Worm (Caenorhabditis elegans) whole organism, late embryonic: ENCODE results near the gene glb-28.
A peak's percentile ranks its signal among the peaks of the same experiment; 100 is the strongest.

Experiments
- F13H6.1 ChIP-seq: sonication (generic microtip); optimal IDR thresholded peaks from 2 replicates; lab custom pipeline; 2016; ENCODE audit warnings: missing genetic modification characterization, missing compliant biosample characterization
- K02D7.2 ChIP-seq: sonication (generic microtip); optimal IDR thresholded peaks from 2 replicates; lab custom pipeline; 2017; ENCODE audit warnings: mild to moderate bottlenecking, missing genetic modification characterization, missing compliant biosample characterization
- Y22D7AL.16 ChIP-seq: sonication (generic microtip); optimal IDR thresholded peaks from 2 replicates; lab custom pipeline; 2016; ENCODE audit warnings: missing genetic modification characterization, missing compliant biosample characterization
- ahr-1 ChIP-seq: sonication (generic microtip); optimal IDR thresholded peaks from 2 replicates; lab custom pipeline; 2016; ENCODE audit warnings: missing genetic modification characterization, missing compliant biosample characterization
- ama-1 ChIP-seq: fragments of 150-350 bp; optimal IDR thresholded peaks from 2 replicates; lab custom pipeline; 2014
- ceh-14 ChIP-seq: sonication (generic microtip); optimal IDR thresholded peaks from 2 replicates; lab custom pipeline; 2016; ENCODE audit warnings: missing genotype, missing genetic modification characterization, missing compliant biosample characterization
- ceh-18 ChIP-seq: sonication (generic microtip); optimal IDR thresholded peaks from 2 replicates; lab custom pipeline; 2016; ENCODE audit warnings: missing genetic modification characterization, missing compliant biosample characterization
- ceh-2 ChIP-seq: sonication (generic microtip); optimal IDR thresholded peaks from 2 replicates; lab custom pipeline; 2016; ENCODE audit warnings: missing genotype, missing genetic modification characterization, missing compliant biosample characterization
- ceh-24 ChIP-seq: sonication (generic microtip); optimal IDR thresholded peaks from 2 replicates; lab custom pipeline; 2016; ENCODE audit warnings: mild to moderate bottlenecking, missing genetic modification characterization, missing compliant biosample characterization
- ceh-31 ChIP-seq: sonication (generic microtip); optimal IDR thresholded peaks from 2 replicates; lab custom pipeline; 2016; ENCODE audit warnings: missing genetic modification characterization, missing compliant biosample characterization
- ceh-6 ChIP-seq: fragments of 200-800 bp; sonication (Bioruptor generic); optimal IDR thresholded peaks from 2 replicates; lab custom pipeline; 2018; ENCODE audit warnings: mild to moderate bottlenecking, missing genetic modification characterization, missing compliant biosample characterization
- che-1 ChIP-seq: sonication (generic microtip); optimal IDR thresholded peaks from 2 replicates; lab custom pipeline; 2016; ENCODE audit warnings: mild to moderate bottlenecking, missing genetic modification characterization, missing compliant biosample characterization
- elt-2 ChIP-seq: sonication (generic microtip); optimal IDR thresholded peaks from 2 replicates; lab custom pipeline; 2016; ENCODE audit warnings: missing genetic modification reagents, missing genetic modification characterization, missing compliant biosample characterization
- elt-4 ChIP-seq: sonication (generic microtip); optimal IDR thresholded peaks from 2 replicates; lab custom pipeline; 2016; ENCODE audit warnings: missing genetic modification characterization, missing compliant biosample characterization
- ets-4 ChIP-seq: sonication (generic microtip); optimal IDR thresholded peaks from 2 replicates; lab custom pipeline; 2016; ENCODE audit warnings: missing genetic modification characterization, missing compliant biosample characterization
- eyg-1 ChIP-seq: sonication (generic microtip); optimal IDR thresholded peaks from 2 replicates; lab custom pipeline; 2016; ENCODE audit warnings: missing genotype, missing genetic modification characterization, missing compliant biosample characterization
- fax-1 ChIP-seq: sonication (generic microtip); optimal IDR thresholded peaks from 2 replicates; lab custom pipeline; 2016; ENCODE audit warnings: missing genotype, missing genetic modification characterization, missing compliant biosample characterization
- fkh-6 ChIP-seq: sonication (generic microtip); optimal IDR thresholded peaks from 2 replicates; lab custom pipeline; 2016; ENCODE audit warnings: missing genetic modification characterization, missing compliant biosample characterization
- lim-6 ChIP-seq: sonication (generic microtip); optimal IDR thresholded peaks from 2 replicates; lab custom pipeline; 2016; ENCODE audit warnings: missing genetic modification characterization, missing compliant biosample characterization
- madf-2 ChIP-seq: sonication (generic microtip); optimal IDR thresholded peaks from 2 replicates; lab custom pipeline; 2017; ENCODE audit warnings: missing genetic modification characterization, missing compliant biosample characterization
- mec-3 ChIP-seq: sonication (generic microtip); optimal IDR thresholded peaks from 2 replicates; lab custom pipeline; 2016; ENCODE audit warnings: borderline replicate concordance, missing genetic modification characterization, missing compliant biosample characterization
- nfya-1 ChIP-seq: sonication (generic microtip); optimal IDR thresholded peaks from 2 replicates; lab custom pipeline; 2017; ENCODE audit warnings: missing genetic modification characterization, mild to moderate bottlenecking, missing compliant biosample characterization, antibody characterized with exemption, moderate library complexity
- nhr-11 ChIP-seq: fragments of 150-350 bp; optimal IDR thresholded peaks from 2 replicates; lab custom pipeline; 2014; ENCODE audit warnings: missing biosample characterization, missing genetic modification characterization
- nhr-232 ChIP-seq: sonication (generic microtip); optimal IDR thresholded peaks from 2 replicates; lab custom pipeline; 2016; ENCODE audit warnings: missing genetic modification characterization, missing compliant biosample characterization
- pag-3 ChIP-seq: sonication (generic microtip); optimal IDR thresholded peaks from 2 replicates; lab custom pipeline; 2016; ENCODE audit warnings: missing compliant biosample characterization, missing genetic modification characterization, borderline replicate concordance
- pax-1 ChIP-seq: fragments of 150-350 bp; optimal IDR thresholded peaks from 2 replicates; lab custom pipeline; 2014; ENCODE audit warnings: missing biosample characterization, missing genetic modification characterization
- pqm-1 ChIP-seq: sonication (generic microtip); optimal IDR thresholded peaks from 2 replicates; lab custom pipeline; 2016; ENCODE audit warnings: missing genetic modification characterization, missing compliant biosample characterization
- rnt-1 ChIP-seq: sonication (generic microtip); optimal IDR thresholded peaks from 2 replicates; lab custom pipeline; 2016; ENCODE audit warnings: missing genetic modification characterization, missing compliant biosample characterization
- tbx-7 ChIP-seq: sonication (generic microtip); optimal IDR thresholded peaks from 2 replicates; lab custom pipeline; 2016; ENCODE audit warnings: missing genotype, missing genetic modification characterization, missing compliant biosample characterization
- ttx-3 ChIP-seq: sonication (generic microtip); optimal IDR thresholded peaks from 2 replicates; lab custom pipeline; 2016; ENCODE audit warnings: missing genetic modification reagents, missing genetic modification characterization, missing compliant biosample characterization
- unc-42 ChIP-seq: sonication (generic microtip); optimal IDR thresholded peaks from 2 replicates; lab custom pipeline; 2016; ENCODE audit warnings: missing genotype, missing genetic modification characterization, missing compliant biosample characterization
- unc-55 ChIP-seq: sonication (generic microtip); optimal IDR thresholded peaks from 2 replicates; lab custom pipeline; 2017; ENCODE audit warnings: missing biosample characterization, missing genetic modification reagents, missing genetic modification characterization
- zip-5 ChIP-seq: sonication (generic microtip); optimal IDR thresholded peaks from 2 replicates; lab custom pipeline; 2016; ENCODE audit warnings: missing genetic modification characterization, missing compliant biosample characterization

Gene glb-28

DNA sequence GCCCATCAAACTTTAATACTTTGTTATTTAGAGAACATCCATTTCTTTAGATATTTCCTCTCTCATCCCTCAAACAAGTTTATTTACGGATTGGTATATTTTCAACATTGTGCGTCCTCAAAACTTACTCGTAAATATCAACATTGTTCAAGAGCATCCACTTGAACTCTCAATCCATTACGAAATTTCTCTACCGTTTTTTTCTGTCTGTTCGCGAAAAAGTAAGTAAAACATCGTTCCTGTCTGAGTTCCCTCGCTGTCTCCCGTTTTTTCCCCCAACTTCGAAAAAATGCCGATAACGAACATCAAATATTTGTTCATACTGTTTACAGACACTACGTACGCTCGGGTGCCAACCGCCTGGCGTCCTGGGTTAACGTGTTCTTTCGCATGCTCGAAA is 17.9 kb upstream of the glb-28 start:
- no peak for TF ChIP-seq ets-4 (tag; lab: Kevin White, UChicago)
- TF ChIP-seq madf-2 (tag; lab: Kevin White, UChicago), result no peak
- TF ChIP-seq ceh-18, result peak; percentile 15
- no peak for TF ChIP-seq nhr-11 (tag; lab: Kevin White, UChicago)
- TF ChIP-seq che-1 (tag; lab: Kevin White, UChicago), result no peak
- no peak for TF ChIP-seq elt-2 (tag; lab: Kevin White, UChicago)
- TF ChIP-seq ceh-6 (GFP tag; lab: Kevin White, UChicago), result no peak
- no peak for TF ChIP-seq tbx-7 (tag; lab: Kevin White, UChicago)

DNA sequence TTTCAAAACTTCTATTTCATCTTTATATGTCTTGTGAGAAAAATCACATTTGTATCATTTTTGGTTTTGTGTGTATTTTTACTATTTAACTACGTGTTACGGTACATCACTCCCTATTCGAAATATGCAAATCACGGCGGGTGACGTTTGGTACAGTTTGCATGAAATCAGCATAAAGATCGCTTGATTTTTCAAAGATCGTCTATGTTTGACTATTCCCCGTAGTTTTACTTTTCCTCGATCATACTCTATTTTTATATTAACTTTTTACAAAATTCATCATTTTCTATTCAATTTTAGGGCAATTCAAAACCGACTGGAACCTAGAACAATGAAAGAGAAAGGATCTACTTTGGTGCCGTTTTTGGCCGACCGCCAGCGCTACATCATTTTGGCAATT is 13.6 kb upstream of the glb-28 start, which contains the start of gene Y15E3A.4:
Y15E3A.4 (plus strand) TSS at position 301 of the 400 bp plus-strand sequence.
- no peak for TF ChIP-seq Y22D7AL.16
- no peak for TF ChIP-seq zip-5 (tag; lab: Kevin White, UChicago)
- no peak for TF ChIP-seq F13H6.1 (tag; lab: Kevin White, UChicago)
- no peak for TF ChIP-seq ceh-2
- TF ChIP-seq pag-3 (tag; lab: Kevin White, UChicago), result no peak
- no peak for TF ChIP-seq pqm-1 (tag; lab: Kevin White, UChicago)
- no peak for TF ChIP-seq fax-1 (tag; lab: Kevin White, UChicago)
- TF ChIP-seq lim-6 (tag; lab: Kevin White, UChicago), result no peak

DNA sequence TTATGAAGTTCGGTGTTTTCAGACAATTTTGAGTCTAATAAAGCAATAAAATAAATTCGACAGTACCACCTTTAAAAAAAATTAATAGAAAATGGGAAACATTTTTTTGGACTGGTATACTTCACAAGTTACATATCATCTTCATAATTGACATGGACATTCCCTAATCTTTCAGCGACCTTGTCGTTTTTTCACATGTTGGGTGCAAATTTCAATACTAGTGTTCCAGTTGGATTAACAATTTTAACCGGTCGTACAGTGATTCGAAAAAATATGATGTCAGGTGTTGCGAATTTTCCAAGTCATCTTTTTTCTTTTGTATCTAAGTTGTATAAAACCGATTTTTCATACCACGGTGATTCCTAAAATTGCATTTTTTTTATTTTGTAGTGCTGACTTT is 11.3 kb upstream of the glb-28 start:
- TF ChIP-seq fax-1 (tag; lab: Kevin White, UChicago) (no peak), eyg-1 (tag; lab: Kevin White, UChicago) (no peak), fkh-6 (tag; lab: Kevin White, UChicago) (no peak), nfya-1 (no peak), elt-2 (tag; lab: Kevin White, UChicago) (no peak), ama-1 (lab: Kevin White, UChicago) (no peak), K02D7.2 (tag; lab: Kevin White, UChicago) (no peak), ceh-31 (no peak), elt-4 (tag; lab: Kevin White, UChicago) (no peak), ceh-6 (GFP tag; lab: Kevin White, UChicago) (no peak), ttx-3 (no peak), pag-3 (tag; lab: Kevin White, UChicago) (no peak), nhr-232 (tag; lab: Kevin White, UChicago) (no peak), ahr-1 (no peak), ceh-24 (tag; lab: Kevin White, UChicago) (no peak)
- TF ChIP-seq, all 69 proteins: peak for 0

DNA sequence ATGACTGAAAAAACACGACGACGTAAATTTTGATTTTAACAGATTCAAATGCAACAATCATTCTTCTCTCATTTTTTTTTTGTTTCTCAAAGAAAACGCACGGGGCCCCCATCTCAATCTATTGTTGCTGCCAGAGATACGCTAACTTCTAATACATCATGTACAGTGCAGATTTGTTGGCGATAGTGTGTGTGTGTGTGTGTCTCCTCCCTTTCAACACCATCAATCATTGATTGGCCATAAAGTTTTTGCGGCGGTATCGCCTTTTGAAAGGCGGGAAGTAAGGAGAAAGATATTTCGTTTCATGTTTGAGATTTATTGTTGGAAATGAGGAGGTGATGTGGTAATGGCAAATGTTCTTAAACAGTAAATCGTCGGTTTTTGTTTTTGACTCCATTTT is 10.2 kb upstream of the glb-28 start:
- TF ChIP-seq unc-55 (GFP tag; lab: Kevin White, UChicago) (peak; percentile 62), mec-3 (tag; lab: Kevin White, UChicago) (no peak)

DNA sequence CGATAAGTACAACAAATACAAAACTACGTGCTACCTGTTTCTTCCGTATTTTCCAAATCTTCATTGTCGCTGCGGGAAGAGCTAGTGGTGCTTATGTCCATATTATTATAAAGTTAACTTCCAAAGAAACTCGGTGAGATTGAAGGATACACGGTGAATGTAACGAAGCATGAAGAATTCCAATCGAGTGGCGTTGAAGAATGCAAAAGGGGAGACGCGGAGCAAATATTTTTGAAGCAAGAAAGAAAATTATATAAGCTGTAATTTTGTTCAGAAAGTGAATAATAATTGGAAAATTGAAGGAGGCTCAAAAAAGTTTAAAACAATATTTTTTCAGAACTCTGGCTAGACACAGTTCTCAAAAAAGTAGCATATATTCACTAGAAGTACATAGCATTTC is 8.7 kb upstream of the glb-28 start, which contains the start of gene Y15E3A.3:
Y15E3A.3 (minus strand) TSS at position 101 of the 400 bp plus-strand sequence.
- TF ChIP-seq ceh-24 (tag; lab: Kevin White, UChicago) (no peak), ceh-14 (tag; lab: Kevin White, UChicago) (no peak), pax-1 (tag; lab: Kevin White, UChicago) (no peak), ceh-6 (GFP tag; lab: Kevin White, UChicago) (no peak), elt-4 (tag; lab: Kevin White, UChicago) (no peak), rnt-1 (tag; lab: Kevin White, UChicago) (no peak)

DNA sequence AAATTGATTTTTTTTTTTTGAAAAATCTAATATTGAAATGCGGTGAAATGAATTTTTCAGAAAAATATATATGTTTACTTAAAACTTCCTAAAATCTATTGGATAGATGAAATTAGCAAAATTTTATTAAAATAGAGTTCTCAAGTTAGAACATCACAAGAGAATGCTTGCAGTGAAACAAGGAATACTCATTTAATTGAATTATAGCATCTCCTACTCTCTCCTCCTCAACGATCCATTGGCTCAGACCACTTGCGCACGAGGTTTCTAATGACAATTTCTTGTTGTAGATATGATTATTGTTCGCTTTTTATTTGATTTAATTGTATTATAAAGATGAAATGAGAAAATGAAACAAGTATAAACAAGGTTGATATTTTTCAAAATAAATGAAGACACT is 4.7 kb upstream of the glb-28 start:
- TF ChIP-seq ceh-31, result no peak
- TF ChIP-seq unc-42, result peak; percentile 80
